Worm (Caenorhabditis elegans): ENCODE measurements around the gene M01H9.4.

DNA sequence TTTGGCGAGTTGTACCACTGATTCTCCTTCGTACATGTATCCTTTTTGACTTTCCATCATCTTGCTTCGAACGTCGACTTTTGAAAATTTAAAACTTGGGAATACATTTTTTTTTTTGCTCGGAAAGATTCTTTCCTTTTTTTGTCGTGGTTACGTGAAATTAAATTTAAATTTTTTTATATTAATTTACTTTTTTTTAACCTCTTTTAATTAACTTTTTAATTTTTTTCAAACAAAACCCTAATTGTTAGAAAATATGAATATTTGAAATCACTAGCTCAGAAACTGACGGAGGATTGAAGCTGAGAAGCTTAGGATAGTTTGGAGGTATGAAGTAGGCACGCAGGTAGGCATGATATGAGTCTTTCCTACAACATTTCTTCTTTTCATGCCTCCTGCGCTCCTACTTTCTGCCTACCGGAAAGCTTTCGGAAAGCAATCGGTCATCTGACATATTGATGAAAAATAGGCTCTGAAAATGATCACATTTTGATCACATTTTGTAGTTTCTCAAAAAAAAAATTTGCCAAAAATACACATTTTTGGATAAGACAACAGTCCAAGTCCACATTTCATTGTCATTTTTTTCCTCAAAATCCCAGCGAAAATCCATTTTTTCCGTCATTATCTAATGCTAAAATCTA, 48.1 kb downstream of the M01H9.4 start, which contains the start of the genes R08C7.8 and R08C7.4:
- TF ChIP-seq ZK546.5 (tag; optimal IDR thresholded peaks at IDR 0.05) (no peak), nhr-10 (tag; optimal IDR thresholded peaks at IDR 0.05) (no peak), unc-55 (GFP tag; optimal IDR thresholded peaks at IDR 0.05) (no peak), snpc-4 (tag; optimal IDR thresholded peaks at IDR 0.05) (no peak), ztf-4 (tag; optimal IDR thresholded peaks at IDR 0.05) (no peak), nhr-21 (tag; optimal IDR thresholded peaks at IDR 0.05) (no peak), alr-1 (tag; optimal IDR thresholded peaks at IDR 0.05) (no peak), crh-2 (tag; optimal IDR thresholded peaks at IDR 0.05) (no peak)

Measured in whole organism, L2 larva.